Worm (Caenorhabditis elegans): ENCODE measurements around the gene pqn-16.

Gene pqn-16

ce11 chrV:9155616-9156015 lies 18.3 kb upstream of the pqn-16 start:
- no peak for TF ChIP-seq unc-62 (GFP tag; optimal IDR thresholded peaks at IDR 0.05)

- TF ChIP-seq unc-62 (GFP tag; optimal IDR thresholded peaks at IDR 0.05), result no peak
Measured at ce11 chrV:9156679-9157078, 17.2 kb upstream of the pqn-16 start, which contains the start of gene B0222.15. Gene B0222.15, minus strand, starts transcription at chrV:9156779.

- no peak for TF ChIP-seq unc-62 (GFP tag; optimal IDR thresholded peaks at IDR 0.05)
Measured at ce11 chrV:9157597-9157996, 16.3 kb upstream of the pqn-16 start.

ce11 chrV:9160224-9160886 lies 13.5 kb upstream of the pqn-16 start, which contains the start of gene col-144:
Gene col-144, minus strand, starts transcription at chrV:9160642.
- no peak for TF ChIP-seq unc-62 (GFP tag; optimal IDR thresholded peaks at IDR 0.05)

- TF ChIP-seq unc-62 (GFP tag; optimal IDR thresholded peaks at IDR 0.05), result no peak
Measured at ce11 chrV:9162118-9162729, 11.7 kb upstream of the pqn-16 start.

- no peak for TF ChIP-seq unc-62 (GFP tag; optimal IDR thresholded peaks at IDR 0.05)
Measured at ce11 chrV:9162955-9163468, 10.9 kb upstream of the pqn-16 start, which contains the start of gene col-145. Gene col-145, minus strand, starts transcription at chrV:9163005.

ce11 chrV:9163897-9164296 lies 10.0 kb upstream of the pqn-16 start:
- no peak for TF ChIP-seq unc-62 (GFP tag; optimal IDR thresholded peaks at IDR 0.05)

- TF ChIP-seq unc-62 (GFP tag; optimal IDR thresholded peaks at IDR 0.05), result no peak
Measured at ce11 chrV:9165073-9165699, 8.7 kb upstream of the pqn-16 start, which contains the start of gene col-10. Gene col-10, minus strand, starts transcription at chrV:9165307.

ce11 chrV:9166306-9166705 lies 7.6 kb upstream of the pqn-16 start:
- no peak for TF ChIP-seq unc-62 (GFP tag; optimal IDR thresholded peaks at IDR 0.05)

- TF ChIP-seq unc-62 (GFP tag; optimal IDR thresholded peaks at IDR 0.05), result no peak
Measured at ce11 chrV:9168089-9168488, 5.8 kb upstream of the pqn-16 start, which contains the start of gene B0222.11. Gene B0222.11, minus strand, starts transcription at chrV:9168189.

- TF ChIP-seq unc-62 (GFP tag; optimal IDR thresholded peaks at IDR 0.05), result no peak
Measured at ce11 chrV:9172989-9173388, 900 bp upstream of the pqn-16 start, which contains the start of gene gad-3. Gene gad-3, minus strand, starts transcription at chrV:9173005.

ce11 chrV:9175218-9175837 lies 1.4 kb downstream of the pqn-16 start, which contains the start of gene spas-1:
Gene spas-1, plus strand, starts transcription at chrV:9175789.
- TF ChIP-seq unc-62 (GFP tag; optimal IDR thresholded peaks at IDR 0.05), result no peak

ce11 chrV:9181669-9182250 lies 7.9 kb downstream of the pqn-16 start, which contains the start of gene ptr-1:
Gene ptr-1, minus strand, starts transcription at chrV:9181719.
- no peak for TF ChIP-seq unc-62 (GFP tag; optimal IDR thresholded peaks at IDR 0.05)

- TF ChIP-seq unc-62 (GFP tag; optimal IDR thresholded peaks at IDR 0.05), result no peak
Measured at ce11 chrV:9183718-9184441, 10.0 kb downstream of the pqn-16 start.

ce11 chrV:9186028-9186427 lies 12.1 kb downstream of the pqn-16 start:
- no peak for TF ChIP-seq unc-62 (GFP tag; optimal IDR thresholded peaks at IDR 0.05)

Data from whole organism, dauer.